Worm (Caenorhabditis elegans) whole organism, early embryonic: Measurements from ENCODE around the gene Y71G10AR.4.
"Not testable (repeated sequence)": the region's sequence is repeated elsewhere in the genome, so short reads cannot be mapped to it uniquely, and the experiment has no call there.

ENCODE experiments used
- B0310.2 ChIP-seq: sonication (generic microtip); optimal IDR thresholded peaks from 2 replicates; lab custom pipeline; 2016; ENCODE audit warnings: mild to moderate bottlenecking, missing genetic modification characterization, missing compliant biosample characterization
- F13C5.2 ChIP-seq: sonication (generic microtip); optimal IDR thresholded peaks from 2 replicates; lab custom pipeline; 2017; ENCODE audit warnings: mild to moderate bottlenecking, missing genetic modification characterization, inconsistent platforms, missing compliant biosample characterization
- aly-1 ChIP-seq: sonication (generic microtip); optimal IDR thresholded peaks from 2 replicates; lab custom pipeline; 2016; ENCODE audit warnings: missing genetic modification characterization, missing compliant biosample characterization
- ama-1 ChIP-seq: fragments of 150-350 bp; optimal IDR thresholded peaks from 2 replicates; lab custom pipeline; 2014
- ceh-13 ChIP-seq: fragments of 200-800 bp; sonication (Bioruptor generic); optimal IDR thresholded peaks from 2 replicates; lab custom pipeline; 2018; ENCODE audit warnings: mild to moderate bottlenecking, missing genetic modification characterization, missing compliant biosample characterization
- ceh-36 ChIP-seq: sonication (generic microtip); optimal IDR thresholded peaks from 2 replicates; lab custom pipeline; 2016; ENCODE audit warnings: missing genetic modification characterization, inconsistent platforms, missing compliant biosample characterization
- ets-7 ChIP-seq: sonication (generic microtip); optimal IDR thresholded peaks from 2 replicates; lab custom pipeline; 2016; ENCODE audit warnings: missing genotype, missing genetic modification characterization, missing compliant biosample characterization
- flt-1 ChIP-seq: fragments of 200-800 bp; sonication (Bioruptor generic); IDR thresholded peaks from 2 replicates; pipeline ENCODE4 v1.3.6; 2022; ENCODE audit warnings: missing genetic modification characterization, missing compliant biosample characterization
- hmbx-1 ChIP-seq: sonication (generic microtip); optimal IDR thresholded peaks from 2 replicates; lab custom pipeline; 2016; ENCODE audit warnings: mild to moderate bottlenecking, missing genetic modification characterization, missing compliant biosample characterization
- hmg-4 ChIP-seq: fragments of 200-800 bp; sonication (Bioruptor generic); optimal IDR thresholded peaks from 2 replicates; lab custom pipeline; 2018; ENCODE audit warnings: mild to moderate bottlenecking, missing genetic modification characterization, missing compliant biosample characterization
- hnd-1 ChIP-seq: sonication (generic microtip); optimal IDR thresholded peaks from 2 replicates; lab custom pipeline; 2016; ENCODE audit warnings: missing genetic modification characterization, missing compliant biosample characterization
- pes-1 ChIP-seq: fragments of 200-800 bp; sonication (Bioruptor generic); IDR thresholded peaks from 2 replicates; pipeline ENCODE4 v1.3.6; 2022; ENCODE audit warnings: missing genetic modification reagents, missing genetic modification characterization, missing compliant biosample characterization
- scrt-1 ChIP-seq: fragments of 200-800 bp; sonication (Bioruptor generic); IDR thresholded peaks from 2 replicates; pipeline ENCODE4 v1.3.6; 2022; ENCODE audit warnings: missing genetic modification characterization, missing compliant biosample characterization
- sea-1 ChIP-seq: fragments of 200-800 bp; sonication (Bioruptor generic); conservative IDR thresholded peaks from 2 replicates; pipeline ENCODE4 v1.3.6; 2022; ENCODE audit warnings: missing genetic modification characterization, missing compliant biosample characterization
- tbx-11 ChIP-seq: fragments of 200-800 bp; sonication (Bioruptor generic); IDR thresholded peaks from 2 replicates; pipeline ENCODE4 v1.3.6; 2022; ENCODE audit warnings: missing genetic modification characterization, missing compliant biosample characterization
- tbx-37 ChIP-seq: fragments of 200-800 bp; sonication (Bioruptor generic); conservative IDR thresholded peaks from 2 replicates; pipeline ENCODE4 v1.3.6; 2022; ENCODE audit warnings: missing genetic modification reagents, missing genetic modification characterization, missing compliant biosample characterization
- tra-4 ChIP-seq: sonication (generic microtip); optimal IDR thresholded peaks from 2 replicates; lab custom pipeline; 2017; ENCODE audit warnings: missing genetic modification characterization, missing compliant biosample characterization

Y71G10AR.4 gene

ce11 chrIV:2175291-2175690 is 23.6 kb upstream of the Y71G10AR.4 start, which contains the start of gene C54E4.1:
Gene C54E4.1 (plus strand): TSS chrIV:2175591.
- TF ChIP-seq tra-4 (tag; lab: Kevin White, UChicago) (no peak), tbx-11 (GFP tag; lab: Robert Waterston, UW) (no peak), sea-1 (GFP tag; lab: Robert Waterston, UW) (no peak), ceh-36 (tag; lab: Kevin White, UChicago) (no peak), tbx-37 (GFP tag; lab: Robert Waterston, UW) (no peak), hmg-4 (GFP tag; lab: Kevin White, UChicago) (no peak), flt-1 (no peak), ets-7 (tag; lab: Kevin White, UChicago) (no peak), ceh-13 (GFP tag; lab: Kevin White, UChicago) (no peak), B0310.2 (tag; lab: Kevin White, UChicago) (no peak), hmbx-1 (tag; lab: Kevin White, UChicago) (no peak), aly-1 (tag; lab: Kevin White, UChicago) (no peak), F13C5.2 (tag; lab: Kevin White, UChicago) (no peak), scrt-1 (no peak), pes-1 (GFP tag; lab: Robert Waterston, UW) (no peak), hnd-1 (tag; lab: Kevin White, UChicago) (no peak), ama-1 (lab: Kevin White, UChicago) (no peak)

ce11 chrIV:2177545-2177944 is 21.3 kb upstream of the Y71G10AR.4 start, which contains the start of gene hrpu-2:
Gene hrpu-2 (plus strand): TSS chrIV:2177896.
- peak; percentile 64 for TF ChIP-seq F13C5.2 (tag; lab: Kevin White, UChicago)
- TF ChIP-seq aly-1 (tag; lab: Kevin White, UChicago), result no peak

- TF ChIP-seq hnd-1 (tag; lab: Kevin White, UChicago) (no peak), pes-1 (GFP tag; lab: Robert Waterston, UW) (no peak), ceh-36 (tag; lab: Kevin White, UChicago) (no peak), scrt-1 (no peak), flt-1 (no peak), ceh-13 (GFP tag; lab: Kevin White, UChicago) (no peak), hmg-4 (GFP tag; lab: Kevin White, UChicago) (no peak), B0310.2 (tag; lab: Kevin White, UChicago) (no peak)
Measured at ce11 chrIV:2193037-2193436, 5.8 kb upstream of the Y71G10AR.4 start.

ce11 chrIV:2193558-2193957 is 5.3 kb upstream of the Y71G10AR.4 start:
- TF ChIP-seq tbx-11 (GFP tag; lab: Robert Waterston, UW) (no peak), tbx-37 (GFP tag; lab: Robert Waterston, UW) (no peak), hmbx-1 (tag; lab: Kevin White, UChicago) (no peak), flt-1 (no peak)

- TF ChIP-seq ama-1 (lab: Kevin White, UChicago), result no peak
- TF ChIP-seq aly-1 (tag; lab: Kevin White, UChicago), result no peak
- no peak for TF ChIP-seq hnd-1 (tag; lab: Kevin White, UChicago)
- TF ChIP-seq pes-1 (GFP tag; lab: Robert Waterston, UW), result no peak
- no peak for TF ChIP-seq ets-7 (tag; lab: Kevin White, UChicago)
- no peak for TF ChIP-seq hmbx-1 (tag; lab: Kevin White, UChicago)
- TF ChIP-seq hmg-4 (GFP tag; lab: Kevin White, UChicago), result no peak
- TF ChIP-seq F13C5.2 (tag; lab: Kevin White, UChicago), result no peak
- TF ChIP-seq ceh-36 (tag; lab: Kevin White, UChicago), result no peak
- no peak for TF ChIP-seq tra-4 (tag; lab: Kevin White, UChicago)
- TF ChIP-seq flt-1, result no peak
- TF ChIP-seq ceh-13 (GFP tag; lab: Kevin White, UChicago), result no peak
- no peak for TF ChIP-seq tbx-11 (GFP tag; lab: Robert Waterston, UW)
Measured at ce11 chrIV:2195598-2195997, 3.2 kb upstream of the Y71G10AR.4 start.

ce11 chrIV:2216756-2217155 is 17.9 kb downstream of the Y71G10AR.4 start, which contains the start of gene T04C4.3:
Gene T04C4.3 (minus strand): TSS chrIV:2216856.
- TF ChIP-seq hmbx-1, F13C5.2, ets-7 (tag; lab: Kevin White, UChicago): not testable (repeated sequence)

ce11 chrIV:2217260-2217659 is 18.4 kb downstream of the Y71G10AR.4 start:
- TF ChIP-seq tbx-37 (GFP tag; lab: Robert Waterston, UW) (no peak), hmg-4 (GFP tag; lab: Kevin White, UChicago) (peak; percentile 54), pes-1 (GFP tag; lab: Robert Waterston, UW) (peak; percentile 30; the same call in 1 of the 2 replicates)

- TF ChIP-seq tra-4 (tag; lab: Kevin White, UChicago) (no peak), sea-1 (GFP tag; lab: Robert Waterston, UW) (no peak), pes-1 (GFP tag; lab: Robert Waterston, UW) (peak; percentile 60), hnd-1 (tag; lab: Kevin White, UChicago) (no peak), hmg-4 (GFP tag; lab: Kevin White, UChicago) (peak; percentile 66), F13C5.2 (tag; lab: Kevin White, UChicago) (peak; percentile 61), B0310.2 (tag; lab: Kevin White, UChicago) (peak; percentile 31)
Measured at ce11 chrIV:2219334-2219755, 20.5 kb downstream of the Y71G10AR.4 start.
